Worm (Caenorhabditis elegans): ENCODE data around the gene cut-4.

DNA sequence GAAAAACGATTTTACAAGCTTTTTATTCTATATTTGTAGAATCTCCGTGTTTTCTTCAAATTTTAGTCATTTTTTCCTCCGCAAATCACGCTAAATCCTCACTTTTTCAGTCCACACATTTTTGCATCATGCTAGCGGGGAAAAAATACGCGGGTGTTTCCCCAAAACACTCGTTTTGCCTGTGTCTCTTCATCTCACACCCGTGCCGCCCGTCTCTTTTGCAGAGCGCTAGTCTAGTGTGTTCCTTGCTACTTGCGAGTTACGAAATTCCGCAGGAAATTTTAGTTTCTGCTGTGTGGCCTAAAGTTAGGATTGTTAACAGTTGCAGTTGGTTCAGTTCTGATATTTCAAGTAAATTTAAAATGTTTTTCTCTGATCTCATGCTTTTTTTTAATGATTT lies 9.8 kb downstream of the cut-4 start:
- no peak for TF ChIP-seq unc-42 (tag; optimal IDR thresholded peaks at IDR 0.05)
- TF ChIP-seq ahr-1 (tag; optimal IDR thresholded peaks at IDR 0.05): no peak
- no peak for TF ChIP-seq ama-1 (optimal IDR thresholded peaks at IDR 0.05)
- no peak for TF ChIP-seq ets-4 (tag; optimal IDR thresholded peaks at IDR 0.05)
- no peak for TF ChIP-seq zip-5 (tag; optimal IDR thresholded peaks at IDR 0.05)
- TF ChIP-seq pha-4 (tag; optimal IDR thresholded peaks at IDR 0.05): no peak
- no peak for TF ChIP-seq nhr-11 (tag; optimal IDR thresholded peaks at IDR 0.05)
- TF ChIP-seq hlh-15 (tag; optimal IDR thresholded peaks at IDR 0.05): no peak
- no peak for TF ChIP-seq tbx-7 (tag; optimal IDR thresholded peaks at IDR 0.05)
- TF ChIP-seq madf-2 (tag; optimal IDR thresholded peaks at IDR 0.05): no peak
- TF ChIP-seq hlh-30 (tag; optimal IDR thresholded peaks at IDR 0.05; ENCODE audit: insufficient read depth): no peak
- no peak for TF ChIP-seq pha-2 (tag; optimal IDR thresholded peaks at IDR 0.05)
- no peak for TF ChIP-seq fax-1 (tag; optimal IDR thresholded peaks at IDR 0.05)
- no peak for TF ChIP-seq nhr-232 (tag; optimal IDR thresholded peaks at IDR 0.05)

All from whole organism, late embryonic.